Worm (Caenorhabditis elegans) whole organism, L4 larva: ENCODE measurements around the gene Y82E9BL.12.

Source experiments
- D1046.2 ChIP-seq: fragments of 200-800 bp; sonication (Bioruptor generic); IDR thresholded peaks from 2 replicates; pipeline ENCODE4 v1.3.6; 2022; ENCODE audit warnings: missing genetic modification characterization, missing compliant biosample characterization
- F10B5.3 ChIP-seq: sonication (generic microtip); optimal IDR thresholded peaks from 2 replicates; lab custom pipeline; 2016; ENCODE audit warnings: mild to moderate bottlenecking, missing genetic modification characterization, missing compliant biosample characterization
- F37D6.2 ChIP-seq: sonication (generic microtip); optimal IDR thresholded peaks from 2 replicates; lab custom pipeline; 2016; ENCODE audit warnings: mild to moderate bottlenecking, missing genetic modification characterization, missing compliant biosample characterization
- F49E8.2 ChIP-seq: sonication (generic microtip); optimal IDR thresholded peaks from 2 replicates; lab custom pipeline; 2016; ENCODE audit warnings: missing compliant biosample characterization, mild to moderate bottlenecking, missing genetic modification characterization, borderline replicate concordance
- Y5F2A.4 ChIP-seq: fragments of 200-800 bp; sonication (Bioruptor generic); optimal IDR thresholded peaks from 2 replicates; lab custom pipeline; 2018; ENCODE audit warnings: mild to moderate bottlenecking, missing genetic modification characterization, missing compliant biosample characterization
- ZK546.5 ChIP-seq, 2 experiments: sonication (generic microtip); optimal IDR thresholded peaks; 2 replicates each; lab custom pipeline; 2017; ENCODE audit warnings: missing biosample characterization in 2 of 2, missing genetic modification characterization in 2 of 2
- aly-2 ChIP-seq: sonication (generic microtip); optimal IDR thresholded peaks from 2 replicates; lab custom pipeline; 2018; ENCODE audit warnings: missing biosample characterization, missing genetic modification characterization
- ama-1 ChIP-seq: fragments of 150-350 bp; optimal IDR thresholded peaks from 2 replicates; lab custom pipeline; 2014; ENCODE audit warnings: inconsistent platforms, mixed read lengths
- arid-1 ChIP-seq: fragments of 200-800 bp; sonication (Bioruptor generic); conservative IDR thresholded peaks from 2 replicates; pipeline ENCODE4 v1.3.6; 2022; ENCODE audit warnings: missing genetic modification reagents, missing genetic modification characterization, missing compliant biosample characterization
- ceh-28 ChIP-seq: fragments of 150-350 bp; optimal IDR thresholded peaks from 2 replicates; lab custom pipeline; 2014; ENCODE audit warnings: missing biosample characterization, missing genetic modification reagents, missing genetic modification characterization
- ceh-44 ChIP-seq: fragments of 200-800 bp; sonication (Bioruptor generic); IDR thresholded peaks from 2 replicates; pipeline ENCODE4 v1.3.6; 2022; ENCODE audit warnings: missing genetic modification reagents, missing genetic modification characterization, missing compliant biosample characterization
- ceh-62 ChIP-seq: sonication (generic microtip); optimal IDR thresholded peaks from 2 replicates; lab custom pipeline; 2017; ENCODE audit warnings: missing biosample characterization, missing genetic modification characterization
- ceh-82 ChIP-seq: sonication (generic microtip); optimal IDR thresholded peaks from 2 replicates; lab custom pipeline; 2017; ENCODE audit warnings: missing biosample characterization, missing genetic modification characterization
- ctbp-1 ChIP-seq: fragments of 200-800 bp; sonication (Bioruptor generic); IDR thresholded peaks from 2 replicates; pipeline ENCODE4 v1.3.6; 2022; ENCODE audit warnings: missing genetic modification reagents, missing genetic modification characterization, missing compliant biosample characterization
- daf-16 ChIP-seq, 3 experiments: sonication (generic microtip); optimal IDR thresholded peaks; 2 replicates each; lab custom pipeline; 2016 to 2017; ENCODE audit warnings: missing genetic modification characterization in 3 of 3, missing genetic modification reagents in 3 of 3, mild to moderate bottlenecking in 2 of 3, missing compliant biosample characterization in 2 of 3, missing biosample characterization in 1 of 3, moderate library complexity in 1 of 3
- daf-8 ChIP-seq: fragments of 200-800 bp; sonication (Bioruptor generic); IDR thresholded peaks from 2 replicates; pipeline ENCODE4 v1.3.6; 2022; ENCODE audit warnings: missing genetic modification characterization, missing compliant biosample characterization
- dmd-6 ChIP-seq: fragments of 200-800 bp; sonication (Bioruptor generic); IDR thresholded peaks from 2 replicates; pipeline ENCODE4 v1.3.6; 2022; ENCODE audit warnings: missing genetic modification reagents, missing genetic modification characterization, missing compliant biosample characterization
- dpl-1 ChIP-seq: fragments of 150-350 bp; optimal IDR thresholded peaks from 2 replicates; lab custom pipeline; 2014; ENCODE audit warnings: missing biosample characterization, missing genetic modification reagents, missing genetic modification characterization
- dve-1 ChIP-seq: sonication (generic microtip); optimal IDR thresholded peaks from 2 replicates; lab custom pipeline; 2017; ENCODE audit warnings: antibody characterized with exemption, mild to moderate bottlenecking, missing genetic modification characterization, missing compliant biosample characterization; ENCODE audit not compliant: insufficient read depth
- hlh-11 ChIP-seq: fragments of 200-800 bp; sonication (Bioruptor generic); optimal IDR thresholded peaks from 2 replicates; lab custom pipeline; 2018; ENCODE audit warnings: mild to moderate bottlenecking, missing genetic modification characterization, missing compliant biosample characterization
- jun-1 ChIP-seq: fragments of 150-350 bp; optimal IDR thresholded peaks from 2 replicates; lab custom pipeline; 2014; ENCODE audit warnings: missing biosample characterization, missing genetic modification reagents, missing genetic modification characterization
- lin-15B ChIP-seq: fragments of 150-350 bp; sonication (generic microtip); optimal IDR thresholded peaks from 3 replicates; lab custom pipeline; 2014; ENCODE audit warnings: missing biosample characterization, missing genetic modification characterization
- madf-5 ChIP-seq, 2 experiments: fragments of 200-800 bp; sonication (Bioruptor generic); IDR thresholded peaks; 2 replicates each; pipeline ENCODE4 v1.3.6; 2022; ENCODE audit warnings: missing compliant biosample characterization in 2 of 2, missing genetic modification characterization in 2 of 2
- mdt-29 ChIP-seq: fragments of 200-800 bp; sonication (Bioruptor generic); IDR thresholded peaks from 2 replicates; pipeline ENCODE4 v1.3.6; 2022; ENCODE audit warnings: missing genetic modification reagents, missing genetic modification characterization, missing compliant biosample characterization
- mep-1 ChIP-seq: fragments of 150-350 bp; sonication (generic microtip); optimal IDR thresholded peaks from 3 replicates; lab custom pipeline; 2014; ENCODE audit warnings: missing biosample characterization, missing genetic modification characterization
- mxl-2 ChIP-seq: fragments of 200-800 bp; sonication (Bioruptor generic); conservative IDR thresholded peaks from 2 replicates; pipeline ENCODE4 v1.3.6; 2022; ENCODE audit warnings: missing genetic modification reagents, missing genetic modification characterization, missing compliant biosample characterization
- nhr-28 ChIP-seq: fragments of 150-350 bp; optimal IDR thresholded peaks from 2 replicates; lab custom pipeline; 2014; ENCODE audit warnings: missing biosample characterization, missing genetic modification characterization
- nhr-41 ChIP-seq: fragments of 200-800 bp; sonication (Bioruptor generic); IDR thresholded peaks from 2 replicates; pipeline ENCODE4 v1.3.6; 2022; ENCODE audit warnings: missing genetic modification reagents, missing genetic modification characterization, missing compliant biosample characterization
- pqm-1 ChIP-seq: sonication (generic microtip); optimal IDR thresholded peaks from 2 replicates; lab custom pipeline; 2017; ENCODE audit warnings: missing biosample characterization, missing genetic modification characterization
- spr-1 ChIP-seq: sonication (generic microtip); optimal IDR thresholded peaks from 2 replicates; lab custom pipeline; 2016; ENCODE audit warnings: mild to moderate bottlenecking, missing genetic modification characterization, missing compliant biosample characterization
- unc-130 ChIP-seq: sonication (generic microtip); optimal IDR thresholded peaks from 2 replicates; lab custom pipeline; 2016; ENCODE audit warnings: missing genetic modification reagents, missing genetic modification characterization, missing compliant biosample characterization
- unc-62 ChIP-seq, 3 experiments: fragments of 150-350 bp in 1 of 3; sonication (generic microtip); optimal IDR thresholded peaks in 2 of 3; peaks in 1 of 3; 1 replicate in 1 of 3; 2 replicates in 2 of 3; lab custom pipeline; 2014 to 2017; ENCODE audit warnings: missing biosample characterization in 3 of 3, missing genetic modification characterization in 3 of 3, missing genetic modification reagents in 3 of 3, missing genotype in 1 of 3
- vab-7 ChIP-seq: fragments of 200-800 bp; sonication (Bioruptor generic); IDR thresholded peaks from 2 replicates; pipeline ENCODE4 v1.3.6; 2022; ENCODE audit warnings: missing genetic modification reagents, missing genetic modification characterization, missing compliant biosample characterization
- zfp-3 ChIP-seq: fragments of 200-800 bp; sonication (Bioruptor generic); conservative IDR thresholded peaks from 2 replicates; pipeline ENCODE4 v1.3.6; 2022; ENCODE audit warnings: missing genetic modification reagents, missing genetic modification characterization, missing compliant biosample characterization
- zip-11 ChIP-seq: fragments of 200-800 bp; sonication (Bioruptor generic); IDR thresholded peaks from 2 replicates; pipeline ENCODE4 v1.3.6; 2022; ENCODE audit warnings: missing genetic modification characterization, missing compliant biosample characterization
- zip-2 ChIP-seq: fragments of 150-350 bp; optimal IDR thresholded peaks from 2 replicates; lab custom pipeline; 2014; ENCODE audit warnings: missing biosample characterization, missing genetic modification characterization
- ztf-7 ChIP-seq: fragments of 150-350 bp; optimal IDR thresholded peaks from 2 replicates; lab custom pipeline; 2014; ENCODE audit warnings: missing biosample characterization, missing genetic modification characterization

The Y82E9BL.12 gene

ce11 chrIII:1311367-1311766 lies 2.4 kb downstream of the Y82E9BL.12 start:
- TF ChIP-seq ama-1 (lab: Kevin White, UChicago) (no peak), F37D6.2 (tag; lab: Kevin White, UChicago) (no peak), unc-130 (GFP tag; lab: Kevin White, UChicago) (no peak), ceh-44 (no peak)

- no peak for TF ChIP-seq ZK546.5 (tag; optimal IDR thresholded peaks at IDR 0.05; lab: Kevin White, UChicago)
- peak in 1 of 2 experiments; percentile 95 for TF ChIP-seq unc-62 (GFP tag; optimal IDR thresholded peaks at IDR 0.05 in 1 of 2; lab: Kevin White, UChicago)
- no peak for TF ChIP-seq unc-62 (tag; optimal IDR thresholded peaks at IDR 0.05; lab: Kevin White, UChicago)
These were observed 5.3 kb downstream of the Y82E9BL.12 start for ce11 chrIII:1314283-1314682.

DNA sequence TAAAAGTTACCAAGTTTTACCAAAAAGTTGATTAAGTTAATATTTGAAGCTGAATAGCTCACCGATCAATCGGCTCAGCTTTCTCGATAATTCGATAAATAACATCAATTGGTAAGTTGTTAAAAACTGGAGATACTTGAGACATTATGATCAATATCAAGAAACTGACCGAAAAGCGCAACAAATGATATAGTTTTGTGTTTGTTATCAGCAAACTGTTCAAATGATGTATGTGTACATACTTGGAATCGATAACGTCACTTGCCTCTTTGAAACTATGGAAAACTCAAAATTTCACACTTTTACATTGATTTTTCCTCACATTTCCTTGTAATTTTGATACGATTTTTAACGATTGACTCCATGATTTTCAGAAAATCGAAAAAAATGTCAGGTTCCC lies 6.1 kb downstream of the Y82E9BL.12 start, which contains the start of the genes fbxa-80 and fbxa-19:
fbxa-80 (minus strand) TSS at position 173 of the 400 bp plus-strand sequence.
fbxa-19 (plus strand) TSS at position 364 of the 400 bp plus-strand sequence.
- TF ChIP-seq ztf-7 (tag; lab: Kevin White, UChicago) (no peak), mep-1 (tag; lab: Kevin White, UChicago) (no peak), madf-5 (GFP tag; IDR thresholded peaks at IDR 0.05; lab: Robert Waterston, UW) (no peak), ceh-44 (no peak), zip-2 (tag; lab: Kevin White, UChicago) (no peak), F10B5.3 (tag; lab: Kevin White, UChicago) (no peak), jun-1 (tag; lab: Kevin White, UChicago) (no peak), dpl-1 (GFP tag; lab: Kevin White, UChicago) (no peak), F37D6.2 (tag; lab: Kevin White, UChicago) (no peak), ceh-28 (tag; lab: Kevin White, UChicago) (no peak), Y5F2A.4 (GFP tag; lab: Kevin White, UChicago) (no peak), dmd-6 (GFP tag; lab: Robert Waterston, UW) (peak; percentile 46), hlh-11 (tag; lab: Kevin White, UChicago) (peak; percentile 20), F49E8.2 (tag; lab: Kevin White, UChicago) (no peak), zip-11 (GFP tag; lab: Robert Waterston, UW) (no peak), aly-2 (tag; lab: Kevin White, UChicago) (no peak), nhr-28 (tag; lab: Kevin White, UChicago) (peak; percentile 77), pqm-1 (tag; lab: Kevin White, UChicago) (peak; percentile 80), dve-1 (no peak), lin-15B (tag; lab: Kevin White, UChicago) (no peak), daf-16 (GFP tag; optimal IDR thresholded peaks at IDR 0.05; lab: Kevin White, UChicago) (no peak), daf-16 (tag; optimal IDR thresholded peaks at IDR 0.05; lab: Kevin White, UChicago) (peak; percentile 56), ctbp-1 (GFP tag; lab: Robert Waterston, UW) (no peak), daf-8 (GFP tag; lab: Robert Waterston, UW) (no peak)
- TF ChIP-seq, all 104 proteins: peak for 5

ce11 chrIII:1321561-1321960 lies 12.6 kb downstream of the Y82E9BL.12 start, which contains the start of gene fbxa-15:
Gene fbxa-15 (minus strand): TSS chrIII:1321661.
- TF ChIP-seq nhr-41 (GFP tag; lab: Robert Waterston, UW) (no peak), zfp-3 (GFP tag; lab: Robert Waterston, UW) (no peak), ceh-44 (no peak), spr-1 (no peak), ZK546.5 (tag; optimal IDR thresholded peaks at IDR 0.05; lab: Kevin White, UChicago) (no peak), D1046.2 (no peak), ceh-82 (tag; lab: Kevin White, UChicago) (no peak), vab-7 (GFP tag; lab: Robert Waterston, UW) (no peak), mdt-29 (GFP tag; lab: Robert Waterston, UW) (no peak), nhr-28 (tag; lab: Kevin White, UChicago) (no peak), ceh-62 (tag; lab: Kevin White, UChicago) (no peak), arid-1 (GFP tag; lab: Robert Waterston, UW) (no peak), mxl-2 (GFP tag; lab: Robert Waterston, UW) (no peak)
